Worm (Caenorhabditis elegans) whole organism, L3 larva: Measurements from ENCODE around the gene srbc-50.

Source experiments
- elt-3 ChIP-seq, 3 experiments: fragments of 150-350 bp in 1 of 3; sonication (generic microtip) in 2 of 3; optimal IDR thresholded peaks; 2 replicates in 2 of 3; 4 replicates in 1 of 3; lab custom pipeline; 2014 to 2017; ENCODE audit warnings: missing biosample characterization in 3 of 3, missing genetic modification characterization in 3 of 3
- jun-1 ChIP-seq: fragments of 150-350 bp; optimal IDR thresholded peaks from 2 replicates; lab custom pipeline; 2014; ENCODE audit warnings: missing biosample characterization, missing genetic modification reagents, missing genetic modification characterization
- zag-1 ChIP-seq: fragments of 150-350 bp; optimal IDR thresholded peaks from 2 replicates; lab custom pipeline; 2014; ENCODE audit warnings: missing biosample characterization, missing genetic modification characterization

- TF ChIP-seq jun-1 (tag; lab: Kevin White, UChicago): no peak
- TF ChIP-seq elt-3 (tag; optimal IDR thresholded peaks at IDR 0.05; lab: Kevin White, UChicago): no peak
- no peak for TF ChIP-seq zag-1 (tag; lab: Kevin White, UChicago)
These were observed 5.1 kb upstream of the srbc-50 start, which contains the start of gene srbc-55 for ce11 chrV:15829907-15830306.
